Fruit fly (Drosophila melanogaster): ENCODE results near the gene pnt.

- TF ChIP-seq Myc (optimal IDR thresholded peaks at IDR 0.05) (no peak), psq (optimal IDR thresholded peaks at IDR 0.05) (no peak), h (optimal IDR thresholded peaks at IDR 0.05) (no peak), Sin3A (optimal IDR thresholded peaks at IDR 0.05) (no peak), insv (optimal IDR thresholded peaks at IDR 0.05) (no peak), ttk (optimal IDR thresholded peaks at IDR 0.05) (no peak)
These were observed 978 bp upstream of the pnt start for dm6 chr3R:23346893-23347396.

Measured in Kc167 (cell line).